Fruit fly (Drosophila melanogaster): ENCODE measurements around the gene Cyp28a5.

Gene Cyp28a5

DNA sequence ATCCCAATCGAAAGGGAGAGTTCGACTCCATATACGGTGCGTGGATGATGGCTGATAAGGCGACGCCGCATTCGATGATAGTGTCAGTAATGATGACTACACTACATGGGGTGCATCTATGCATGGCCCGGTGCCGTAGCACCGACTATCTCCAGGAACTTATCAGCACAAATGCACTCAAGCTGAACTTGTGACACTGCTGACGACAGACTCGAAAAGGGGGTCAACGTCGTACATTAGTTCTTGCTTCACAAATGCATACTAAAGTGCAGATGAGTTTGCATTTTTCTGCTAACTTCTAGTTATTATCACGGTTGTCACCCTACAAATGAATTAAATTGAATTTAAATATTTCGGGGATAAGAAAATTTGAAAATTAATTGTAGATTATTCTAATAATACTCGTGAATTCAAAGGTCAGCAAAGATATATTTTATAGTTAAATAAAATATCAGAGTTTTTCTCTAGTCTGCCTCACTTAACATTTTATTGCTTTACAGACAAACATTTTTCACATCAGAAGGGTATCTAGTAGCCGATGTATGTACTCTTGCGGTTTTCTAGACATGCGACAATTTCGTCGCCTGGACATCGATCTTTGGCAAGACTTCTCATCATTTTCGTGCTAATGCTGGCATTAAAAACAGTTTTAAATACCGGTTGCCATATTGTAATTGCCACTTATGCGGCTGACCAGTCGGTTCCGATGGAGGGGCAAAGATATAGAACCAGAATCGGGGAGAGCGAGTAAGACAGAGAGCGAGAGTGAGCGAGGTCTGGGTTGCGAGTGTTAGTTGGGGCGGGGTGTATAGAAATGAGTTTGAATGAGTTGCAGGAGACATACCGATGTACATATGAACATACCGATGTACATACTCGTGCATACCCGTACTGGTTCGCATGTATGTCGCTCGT, 46.3 kb downstream of the Cyp28a5 start:
- TF ChIP-seq noc (tag; optimal IDR thresholded peaks at IDR 0.05), result no peak

DNA sequence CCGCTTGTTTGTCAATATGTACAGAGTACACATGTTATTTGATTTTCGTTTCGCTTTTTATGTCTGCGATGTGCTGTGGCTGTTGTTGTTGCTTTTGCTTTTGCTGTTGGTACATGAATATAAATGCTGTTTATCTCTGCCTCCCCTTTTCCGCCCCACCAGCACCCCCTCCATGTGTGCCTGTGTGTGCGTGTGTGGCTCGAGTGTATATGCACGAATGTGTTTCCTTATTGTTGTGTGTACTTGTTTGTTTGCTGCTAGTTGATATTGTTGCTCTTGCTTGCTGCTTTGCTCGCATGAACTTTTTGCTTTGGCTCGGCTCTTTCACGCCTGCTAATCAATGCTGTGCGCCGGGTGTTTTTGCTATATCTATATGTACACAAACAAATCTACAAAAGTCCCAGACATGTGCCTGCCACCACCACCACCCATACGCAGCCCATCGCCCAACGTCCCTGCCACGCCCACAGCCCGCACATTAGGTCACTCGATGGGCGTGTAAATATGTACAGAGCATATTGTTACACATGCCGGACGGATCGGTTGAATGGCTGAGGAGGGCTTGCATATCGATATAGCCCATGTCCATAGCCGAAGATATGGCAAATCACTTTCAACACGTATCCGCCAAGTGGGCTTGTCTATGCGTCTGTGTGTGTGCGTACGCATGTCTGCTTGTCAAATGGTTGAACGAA, 47.1 kb downstream of the Cyp28a5 start:
- peak; percentile 95 for TF ChIP-seq noc (tag; optimal IDR thresholded peaks at IDR 0.05)

DNA sequence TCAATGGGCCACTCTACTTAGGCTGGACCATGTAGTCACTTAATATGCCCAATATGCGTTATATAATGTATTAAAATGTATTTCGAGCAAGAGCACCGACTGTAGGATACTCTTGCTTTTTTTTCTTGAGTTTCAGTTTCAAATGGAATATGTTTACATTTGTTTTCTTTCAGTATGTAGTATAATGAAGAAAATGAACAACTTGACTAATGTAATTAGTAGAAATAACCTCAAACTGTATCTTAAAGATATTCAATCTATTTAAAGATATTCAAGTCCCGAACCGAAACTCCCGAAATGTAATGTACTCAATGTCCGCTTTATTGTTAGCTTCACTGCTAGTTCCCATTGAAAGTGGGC, 47.6 kb downstream of the Cyp28a5 start:
- TF ChIP-seq noc (tag; optimal IDR thresholded peaks at IDR 0.05), result peak; percentile 2

DNA sequence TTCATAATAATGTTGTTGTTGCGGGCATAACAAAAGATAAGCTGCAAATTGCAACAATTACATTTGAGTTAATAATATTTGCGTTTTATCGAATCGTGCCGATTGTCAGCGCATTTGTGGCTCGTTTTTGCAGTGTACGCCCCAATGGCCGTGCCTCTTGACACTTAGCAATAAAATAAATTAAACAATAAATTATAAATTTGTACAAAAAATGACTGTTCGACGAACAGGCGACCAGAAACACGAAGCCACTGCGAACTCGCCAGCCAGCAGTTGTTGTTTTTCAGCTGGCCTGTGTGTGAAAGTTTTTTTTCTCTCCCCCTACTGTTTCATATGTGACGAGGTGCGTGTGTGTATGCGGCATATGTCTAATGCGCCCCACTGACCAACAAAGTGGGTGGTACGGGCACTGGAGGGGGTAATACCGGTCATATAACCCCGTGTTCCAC, 48.4 kb downstream of the Cyp28a5 start:
- no peak for TF ChIP-seq noc (tag; optimal IDR thresholded peaks at IDR 0.05)

DNA sequence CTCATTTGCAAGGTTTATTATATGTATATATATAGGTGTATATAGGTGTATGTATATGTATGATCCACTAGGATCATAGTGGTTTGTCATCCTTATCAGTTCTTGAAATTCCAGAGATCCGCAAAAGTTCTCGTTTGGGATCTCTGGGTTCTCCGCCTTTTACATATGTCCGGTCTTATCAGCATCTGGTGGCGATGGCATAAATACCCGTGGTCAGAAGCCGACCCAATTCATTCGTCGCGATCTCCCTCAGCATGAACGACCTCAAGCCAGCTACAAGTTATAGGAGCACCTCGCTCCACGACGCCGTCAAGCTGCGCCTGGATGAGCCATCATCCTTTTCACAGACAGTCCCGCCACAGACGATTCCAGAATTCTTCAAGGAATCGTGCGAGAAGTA, 49.7 kb downstream of the Cyp28a5 start, which contains the start of gene hll:
hll (plus strand) TSS at position 224 of the 400 bp plus-strand sequence.
- TF ChIP-seq noc (tag; optimal IDR thresholded peaks at IDR 0.05), result no peak

Measured in whole organism, larva.